Worm (Caenorhabditis elegans) whole organism, young adult: ENCODE data around the gene clec-3.

Experiments
- C17E4.6 ChIP-seq: fragments of 200-800 bp; sonication (Bioruptor generic); IDR thresholded peaks from 2 replicates; pipeline ENCODE4 v1.3.6; 2022; ENCODE audit warnings: missing genetic modification reagents, missing genetic modification characterization, missing compliant biosample characterization
- D2030.7 ChIP-seq: fragments of 200-800 bp; sonication (Bioruptor generic); IDR thresholded peaks from 2 replicates; pipeline ENCODE4 v1.3.6; 2022; ENCODE audit warnings: missing genetic modification reagents, missing genetic modification characterization, missing compliant biosample characterization
- F33H1.4 ChIP-seq: fragments of 200-800 bp; sonication (Bioruptor generic); IDR thresholded peaks from 2 replicates; pipeline ENCODE4 v1.3.6; 2022; ENCODE audit warnings: missing genetic modification reagents, missing genetic modification characterization, missing compliant biosample characterization
- F57C9.4 ChIP-seq: sonication (generic microtip); optimal IDR thresholded peaks from 2 replicates; lab custom pipeline; 2017; ENCODE audit warnings: mild to moderate bottlenecking, missing genetic modification characterization, missing compliant biosample characterization
- K11D2.4 ChIP-seq: fragments of 200-800 bp; sonication (Bioruptor generic); IDR thresholded peaks from 2 replicates; pipeline ENCODE4 v1.3.6; 2022; ENCODE audit warnings: missing genetic modification reagents, missing genetic modification characterization, missing compliant biosample characterization
- T07F8.4 ChIP-seq: sonication (generic microtip); optimal IDR thresholded peaks from 2 replicates; lab custom pipeline; 2016; ENCODE audit warnings: mild to moderate bottlenecking, missing genetic modification characterization, moderate library complexity, missing compliant biosample characterization
- Y53F4B.3 ChIP-seq: fragments of 200-800 bp; sonication (Bioruptor generic); IDR thresholded peaks from 2 replicates; pipeline ENCODE4 v1.3.6; 2022; ENCODE audit warnings: missing genetic modification reagents, missing genetic modification characterization, missing compliant biosample characterization
- Y53G8AR.9 ChIP-seq: fragments of 200-800 bp; sonication (Bioruptor generic); conservative IDR thresholded peaks from 2 replicates; pipeline ENCODE4 v1.3.6; 2022; ENCODE audit warnings: missing genetic modification reagents, missing genetic modification characterization, missing compliant biosample characterization
- Y67H2A.10 ChIP-seq: fragments of 200-800 bp; sonication (Bioruptor generic); conservative IDR thresholded peaks from 2 replicates; pipeline ENCODE4 v1.3.6; 2022; ENCODE audit warnings: missing genetic modification reagents, missing genetic modification characterization, missing compliant biosample characterization
- akir-1 ChIP-seq: fragments of 200-800 bp; sonication (Bioruptor generic); optimal IDR thresholded peaks from 2 replicates; lab custom pipeline; 2018; ENCODE audit warnings: mild to moderate bottlenecking, missing genetic modification characterization, moderate library complexity, missing compliant biosample characterization
- aptf-2 ChIP-seq: fragments of 200-800 bp; sonication (Bioruptor generic); conservative IDR thresholded peaks from 2 replicates; pipeline ENCODE4 v1.3.6; 2022; ENCODE audit warnings: missing genetic modification reagents, missing genetic modification characterization, missing compliant biosample characterization
- bed-2 ChIP-seq: fragments of 200-800 bp; sonication (Bioruptor generic); IDR thresholded peaks from 2 replicates; pipeline ENCODE4 v1.3.6; 2022; ENCODE audit warnings: missing genetic modification reagents, missing genetic modification characterization, missing compliant biosample characterization
- ceh-79 ChIP-seq: sonication (generic microtip); optimal IDR thresholded peaks from 2 replicates; lab custom pipeline; 2017; ENCODE audit warnings: mild to moderate bottlenecking, missing genetic modification characterization, missing compliant biosample characterization
- ceh-91 ChIP-seq: fragments of 200-800 bp; sonication (Bioruptor generic); IDR thresholded peaks from 2 replicates; pipeline ENCODE4 v1.3.6; 2022; ENCODE audit warnings: missing genetic modification reagents, missing genetic modification characterization, missing compliant biosample characterization
- dpl-1 ChIP-seq: fragments of 150-350 bp; optimal IDR thresholded peaks from 2 replicates; lab custom pipeline; 2014; ENCODE audit warnings: missing biosample characterization, missing genetic modification reagents, missing genetic modification characterization
- egl-18 ChIP-seq: fragments of 200-800 bp; sonication (Bioruptor generic); IDR thresholded peaks from 2 replicates; pipeline ENCODE4 v1.3.6; 2022; ENCODE audit warnings: missing genetic modification reagents, missing genetic modification characterization, missing compliant biosample characterization
- egl-44 ChIP-seq: fragments of 200-800 bp; sonication (Bioruptor generic); IDR thresholded peaks from 2 replicates; pipeline ENCODE4 v1.3.6; 2022; ENCODE audit warnings: missing genetic modification reagents, missing genetic modification characterization, missing compliant biosample characterization
- gei-17 ChIP-seq: fragments of 200-800 bp; sonication (Bioruptor generic); optimal IDR thresholded peaks from 2 replicates; lab custom pipeline; 2018; ENCODE audit warnings: mild to moderate bottlenecking, missing genetic modification characterization, missing compliant biosample characterization
- him-1 ChIP-seq: sonication (generic microtip); optimal IDR thresholded peaks from 2 replicates; lab custom pipeline; 2016; ENCODE audit warnings: missing genotype, missing genetic modification reagents, missing genetic modification characterization, missing compliant biosample characterization
- hmg-20 ChIP-seq: fragments of 200-800 bp; sonication (Bioruptor generic); IDR thresholded peaks from 2 replicates; pipeline ENCODE4 v1.3.6; 2022; ENCODE audit warnings: missing genetic modification reagents, missing genetic modification characterization, missing compliant biosample characterization
- hrde-1 ChIP-seq: sonication (generic microtip); optimal IDR thresholded peaks from 2 replicates; lab custom pipeline; 2016; ENCODE audit warnings: missing genetic modification characterization, mild to moderate bottlenecking, missing compliant biosample characterization, moderate library complexity, missing genotype, missing genetic modification reagents, borderline replicate concordance
- let-526 ChIP-seq: fragments of 200-800 bp; sonication (Bioruptor generic); IDR thresholded peaks from 2 replicates; pipeline ENCODE4 v1.3.6; 2022; ENCODE audit warnings: missing genetic modification reagents, missing genetic modification characterization, missing compliant biosample characterization
- lsl-1 ChIP-seq: fragments of 200-800 bp; sonication (Bioruptor generic); optimal IDR thresholded peaks from 2 replicates; lab custom pipeline; 2018; ENCODE audit warnings: mild to moderate bottlenecking, missing genetic modification characterization, moderate library complexity, missing compliant biosample characterization
- madf-10 ChIP-seq: sonication (generic microtip); optimal IDR thresholded peaks from 2 replicates; lab custom pipeline; 2016; ENCODE audit warnings: mild to moderate bottlenecking, missing genetic modification characterization, missing compliant biosample characterization
- mcd-1 ChIP-seq: fragments of 200-800 bp; sonication (Bioruptor generic); IDR thresholded peaks from 2 replicates; pipeline ENCODE4 v1.3.6; 2022; ENCODE audit warnings: missing genetic modification reagents, missing genetic modification characterization, missing compliant biosample characterization
- mel-28 ChIP-seq: sonication (generic microtip); optimal IDR thresholded peaks from 2 replicates; lab custom pipeline; 2016; ENCODE audit warnings: borderline replicate concordance, mild to moderate bottlenecking, missing genetic modification characterization, missing compliant biosample characterization
- nfya-1 ChIP-seq: sonication (generic microtip); optimal IDR thresholded peaks from 2 replicates; lab custom pipeline; 2017; ENCODE audit warnings: antibody characterized with exemption, missing compliant biosample characterization, missing genetic modification characterization, borderline replicate concordance; ENCODE audit not compliant: insufficient read depth
- rec-8 ChIP-seq, 2 experiments: sonication (generic microtip); optimal IDR thresholded peaks; 2 replicates each; lab custom pipeline; 2016; ENCODE audit warnings: mild to moderate bottlenecking in 2 of 2, missing genetic modification characterization in 2 of 2, missing genetic modification reagents in 2 of 2, missing genotype in 2 of 2, missing biosample characterization in 1 of 2, missing compliant biosample characterization in 1 of 2, moderate library complexity in 1 of 2
- snpc-1.1 ChIP-seq: sonication (generic microtip); optimal IDR thresholded peaks from 2 replicates; lab custom pipeline; 2017; ENCODE audit warnings: missing genetic modification characterization, mild to moderate bottlenecking, missing compliant biosample characterization, antibody characterized with exemption, moderate library complexity, missing genotype, missing genetic modification reagents; ENCODE audit not compliant: insufficient read depth
- snpc-4 ChIP-seq, 5 experiments: fragments of 150-350 bp in 1 of 5; sonication (generic microtip) in 4 of 5; optimal IDR thresholded peaks; 2 replicates each; lab custom pipeline; 2014 to 2018; ENCODE audit warnings: missing genetic modification characterization in 5 of 5, missing biosample characterization in 3 of 5, antibody characterized with exemption in 2 of 5, mild to moderate bottlenecking in 2 of 5, missing compliant biosample characterization in 2 of 5, missing genotype in 2 of 5, moderate library complexity in 2 of 5, missing genetic modification reagents in 1 of 5
- tbp1 ChIP-seq: fragments of 200-800 bp; sonication (Bioruptor generic); optimal IDR thresholded peaks from 2 replicates; lab custom pipeline; 2018; ENCODE audit warnings: mild to moderate bottlenecking, missing genetic modification characterization, missing compliant biosample characterization
- unc-62 ChIP-seq: fragments of 150-350 bp; optimal IDR thresholded peaks from 2 replicates; lab custom pipeline; 2014; ENCODE audit warnings: missing biosample characterization, missing genetic modification reagents, missing genetic modification characterization
- xnd-1 ChIP-seq: sonication (generic microtip); optimal IDR thresholded peaks from 2 replicates; lab custom pipeline; 2016; ENCODE audit warnings: missing genotype, missing genetic modification reagents, missing genetic modification characterization, missing compliant biosample characterization
- ztf-22 ChIP-seq: fragments of 200-800 bp; sonication (Bioruptor generic); optimal IDR thresholded peaks from 2 replicates; lab custom pipeline; 2018; ENCODE audit warnings: mild to moderate bottlenecking, missing genetic modification characterization, moderate library complexity, missing compliant biosample characterization
- ztf-26 ChIP-seq: sonication (generic microtip); optimal IDR thresholded peaks from 2 replicates; lab custom pipeline; 2017; ENCODE audit warnings: missing genetic modification characterization, missing compliant biosample characterization

The clec-3 gene

DNA sequence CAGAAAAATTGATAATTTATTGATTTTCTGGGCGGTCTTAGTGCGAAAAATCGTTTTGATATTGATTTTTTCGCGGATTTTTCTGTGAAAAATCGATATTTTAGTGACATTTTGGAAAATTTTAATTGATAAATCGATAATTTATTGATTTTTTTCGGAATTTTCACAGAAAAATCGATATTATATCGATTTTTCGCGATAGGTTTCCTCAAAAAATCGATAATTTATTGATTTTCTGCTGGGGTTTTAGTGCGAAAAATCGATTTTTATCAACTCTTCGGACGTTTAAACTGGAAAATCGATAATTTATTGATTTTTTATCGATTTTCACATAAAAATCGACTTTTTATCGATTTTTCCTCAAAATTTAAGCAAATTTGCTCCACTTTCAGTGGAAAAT lies 47.7 kb upstream of the clec-3 start:
- no peak for TF ChIP-seq nfya-1 (tag; lab: Kevin White, UChicago)

ce11 chrII:3066401-3066800 lies 46.7 kb upstream of the clec-3 start:
- TF ChIP-seq Y53F4B.3 (GFP tag; lab: Robert Waterston, UW) (no peak), ceh-91 (GFP tag; lab: Robert Waterston, UW) (no peak)

- no peak for TF ChIP-seq him-1 (tag; lab: Kevin White, UChicago)
- no peak for TF ChIP-seq aptf-2
- no peak for TF ChIP-seq C17E4.6 (GFP tag; lab: Robert Waterston, UW)
- TF ChIP-seq mel-28 (tag; lab: Kevin White, UChicago): no peak
- no peak for TF ChIP-seq egl-18
- TF ChIP-seq F33H1.4 (GFP tag; lab: Robert Waterston, UW): no peak
Observed at ce11 chrII:3065086-3065485, 45.4 kb upstream of the clec-3 start.

- TF ChIP-seq egl-44 (GFP tag; lab: Robert Waterston, UW): no peak
- no peak for TF ChIP-seq rec-8 (tag; optimal IDR thresholded peaks at IDR 0.05; lab: Kevin White, UChicago)
- TF ChIP-seq bed-2 (GFP tag; lab: Robert Waterston, UW): no peak
- no peak for TF ChIP-seq tbp1 (GFP tag; lab: Kevin White, UChicago)
- no peak for TF ChIP-seq gei-17 (GFP tag; lab: Kevin White, UChicago)
- no peak for TF ChIP-seq mcd-1 (GFP tag; lab: Robert Waterston, UW)
- TF ChIP-seq K11D2.4 (GFP tag; lab: Robert Waterston, UW): no peak
- TF ChIP-seq lsl-1 (GFP tag; lab: Kevin White, UChicago): no peak
- TF ChIP-seq xnd-1: no peak
Observed at ce11 chrII:3064631-3065030, 44.9 kb upstream of the clec-3 start.

DNA sequence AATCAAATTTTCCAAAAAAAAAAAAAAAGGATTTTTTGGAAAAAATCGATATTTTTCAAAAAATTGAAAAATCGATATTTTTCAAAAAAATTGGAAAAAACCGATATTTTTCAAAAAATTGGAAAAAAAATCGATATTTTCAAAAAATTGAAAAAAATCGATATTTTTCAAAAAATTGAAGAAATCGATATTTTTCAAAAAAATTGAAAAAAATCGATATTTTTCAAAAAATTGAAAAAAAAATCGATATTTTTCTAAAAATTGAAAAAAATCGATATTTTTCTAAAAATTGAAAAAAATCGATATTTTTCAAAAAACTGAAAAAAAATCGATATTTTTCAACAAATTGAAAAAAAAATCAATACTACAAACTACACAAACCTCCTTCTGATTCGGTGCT lies 44.3 kb upstream of the clec-3 start:
- no peak for TF ChIP-seq unc-62 (GFP tag; lab: Kevin White, UChicago)
- no peak for TF ChIP-seq ceh-79 (tag; lab: Kevin White, UChicago)

DNA sequence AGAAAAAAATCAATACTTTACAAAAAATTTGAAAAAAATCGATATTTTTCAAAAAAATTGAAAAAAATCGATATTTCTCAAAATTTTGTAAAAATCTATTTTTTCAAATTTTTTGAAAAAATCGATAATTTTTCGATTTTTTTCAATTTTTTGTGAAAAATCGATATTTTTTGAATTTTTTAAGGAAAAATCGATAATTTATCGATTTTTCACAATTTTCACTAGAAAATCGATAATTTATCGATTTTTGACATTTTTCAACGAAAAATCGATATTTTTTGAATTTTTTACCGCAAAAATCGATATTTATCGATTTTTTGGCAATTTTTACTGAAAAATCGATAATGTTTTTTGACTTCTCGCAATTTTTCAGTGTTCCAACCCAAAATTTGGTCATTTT lies 43.7 kb upstream of the clec-3 start:
- no peak for TF ChIP-seq hrde-1 (tag; lab: Kevin White, UChicago)

DNA sequence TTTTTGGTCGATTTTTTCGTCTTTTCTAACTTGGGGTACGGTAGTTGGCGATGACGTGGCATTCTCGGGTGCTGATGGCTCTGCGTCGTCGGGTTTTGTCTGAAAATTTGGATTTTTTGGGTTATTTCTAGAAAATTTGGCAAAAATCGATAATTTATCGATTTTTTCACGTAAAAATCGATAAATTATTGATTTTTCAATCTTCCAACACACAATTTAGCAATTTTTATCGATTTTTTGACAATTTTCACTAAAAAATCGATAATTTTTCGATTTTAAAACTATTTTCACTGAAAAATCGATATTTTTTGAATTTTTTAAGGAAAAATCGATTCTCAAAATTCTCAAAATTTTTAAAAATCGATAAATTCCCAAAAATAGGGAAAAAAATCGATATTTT lies 43.2 kb upstream of the clec-3 start:
- no peak for TF ChIP-seq Y53G8AR.9 (GFP tag; lab: Robert Waterston, UW)
- TF ChIP-seq, all 124 proteins: peak for 0

DNA sequence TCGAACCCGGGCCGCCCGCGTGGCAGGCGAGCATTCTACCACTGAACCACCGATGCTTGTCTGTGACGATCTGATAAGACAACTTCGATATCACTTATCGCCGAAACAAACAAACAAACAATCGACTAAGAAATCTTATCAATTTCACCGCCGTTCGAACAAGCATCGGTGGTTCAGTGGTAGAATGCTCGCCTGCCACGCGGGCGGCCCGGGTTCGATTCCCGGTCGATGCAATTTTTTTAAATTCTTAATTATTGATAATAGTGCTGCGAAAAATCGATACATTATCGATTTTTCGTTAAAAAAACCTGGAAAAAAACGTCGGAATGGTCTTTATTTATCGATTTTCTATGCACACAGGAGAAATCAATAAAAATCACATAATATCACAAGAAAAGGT lies 42.5 kb upstream of the clec-3 start:
- TF ChIP-seq D2030.7: peak; percentile 78
- peak; percentile 46 for TF ChIP-seq lsl-1 (GFP tag; lab: Kevin White, UChicago)
- TF ChIP-seq F33H1.4 (GFP tag; lab: Robert Waterston, UW): peak; percentile 56
- TF ChIP-seq madf-10 (tag; lab: Kevin White, UChicago): peak; percentile 54
- TF ChIP-seq snpc-1.1 (tag; lab: Kevin White, UChicago): peak; percentile 48
- no peak for TF ChIP-seq akir-1 (GFP tag; lab: Kevin White, UChicago)
- TF ChIP-seq T07F8.4 (tag; lab: Kevin White, UChicago): peak; percentile 26
- TF ChIP-seq dpl-1 (GFP tag; lab: Kevin White, UChicago): peak; percentile 4
- peak; percentile 47 for TF ChIP-seq ztf-26 (tag; lab: Kevin White, UChicago)
- TF ChIP-seq snpc-4 (GFP tag; optimal IDR thresholded peaks at IDR 0.05; lab: Kevin White, UChicago): peak; percentile 39
- peak in 3 of 4 experiments; percentile 41 to 62 (median 43) for TF ChIP-seq snpc-4 (tag; optimal IDR thresholded peaks at IDR 0.05; lab: Kevin White, UChicago)
- 0 out of 2 replicates have a peak, but pooled peaks have one; percentile 20 for TF ChIP-seq let-526 (GFP tag; lab: Robert Waterston, UW)
- no peak for TF ChIP-seq F57C9.4 (tag; lab: Kevin White, UChicago)
- 0 out of 2 replicates have a peak, but pooled peaks have one; percentile 33 for TF ChIP-seq K11D2.4 (GFP tag; lab: Robert Waterston, UW)
- TF ChIP-seq ztf-22 (GFP tag; lab: Kevin White, UChicago): no peak
- TF ChIP-seq hmg-20: peak; percentile 69; the same call in 1 of the 2 replicates
- peak; percentile 54 for TF ChIP-seq mcd-1 (GFP tag; lab: Robert Waterston, UW)
- no peak for TF ChIP-seq Y67H2A.10
